Worm (Caenorhabditis elegans) whole organism, young adult: ENCODE results near the gene K09H11.11.

Experiments used
- F33H1.4 ChIP-seq: fragments of 200-800 bp; sonication (Bioruptor generic); IDR thresholded peaks from 2 replicates; pipeline ENCODE4 v1.3.6; 2022; ENCODE audit warnings: missing genetic modification reagents, missing genetic modification characterization, missing compliant biosample characterization
- nfya-2 ChIP-seq: fragments of 200-800 bp; sonication (Bioruptor generic); IDR thresholded peaks from 2 replicates; pipeline ENCODE4 v1.3.6; 2022; ENCODE audit warnings: missing genetic modification reagents, missing genetic modification characterization, missing compliant biosample characterization
- pha-4 ChIP-seq: fragments of 150-350 bp; sonication (generic microtip); optimal IDR thresholded peaks from 2 replicates; lab custom pipeline; 2014; ENCODE audit warnings: missing biosample characterization, missing genetic modification reagents, missing genetic modification characterization
- snpc-4 ChIP-seq, 5 experiments: fragments of 150-350 bp in 1 of 5; sonication (generic microtip) in 4 of 5; optimal IDR thresholded peaks; 2 replicates each; lab custom pipeline; 2014 to 2018; ENCODE audit warnings: missing genetic modification characterization in 5 of 5, missing biosample characterization in 3 of 5, antibody characterized with exemption in 2 of 5, mild to moderate bottlenecking in 2 of 5, missing compliant biosample characterization in 2 of 5, missing genotype in 2 of 5, moderate library complexity in 2 of 5, missing genetic modification reagents in 1 of 5

- TF ChIP-seq nfya-2 (no peak), snpc-4 (GFP tag; optimal IDR thresholded peaks at IDR 0.05; lab: Kevin White, UChicago) (no peak), snpc-4 (tag; optimal IDR thresholded peaks at IDR 0.05; lab: Kevin White, UChicago) (no peak), F33H1.4 (GFP tag; lab: Robert Waterston, UW) (no peak), pha-4 (tag; lab: Kevin White, UChicago) (no peak)
Measured at ce11 chrV:5705510-5705909, 49.5 kb downstream of the K09H11.11 start, which contains the start of gene peli-1.
